Worm (Caenorhabditis elegans) whole organism, mixed stage, embryonic: Measurements from ENCODE around the gene F43G6.7.
A peak's percentile ranks its signal among the peaks of the same experiment; 100 is the strongest.

Experiments used
- M03D4.4 ChIP-seq: sonication (generic microtip); optimal IDR thresholded peaks from 2 replicates; lab custom pipeline; 2017; ENCODE audit warnings: mild to moderate bottlenecking, missing genetic modification characterization, missing compliant biosample characterization
- bed-3 ChIP-seq: fragments of 200-800 bp; sonication (Bioruptor generic); optimal IDR thresholded peaks from 3 replicates; lab custom pipeline; 2018; ENCODE audit warnings: mild to moderate bottlenecking, missing genetic modification characterization, moderate library complexity, missing compliant biosample characterization
- ceh-39 ChIP-seq: fragments of 150-350 bp; optimal IDR thresholded peaks from 2 replicates; lab custom pipeline; 2014; ENCODE audit warnings: missing biosample characterization, missing genetic modification characterization
- ceh-43 ChIP-seq: fragments of 200-800 bp; sonication (Bioruptor generic); optimal IDR thresholded peaks from 2 replicates; lab custom pipeline; 2018; ENCODE audit warnings: mild to moderate bottlenecking, missing genetic modification characterization, moderate library complexity, missing compliant biosample characterization
- ces-1 ChIP-seq: fragments of 150-350 bp; optimal IDR thresholded peaks from 2 replicates; lab custom pipeline; 2014; ENCODE audit warnings: missing biosample characterization, missing genetic modification reagents, missing genetic modification characterization
- cnd-1 ChIP-seq: fragments of 200-800 bp; sonication (Bioruptor generic); optimal IDR thresholded peaks from 2 replicates; lab custom pipeline; 2018; ENCODE audit warnings: mild to moderate bottlenecking, missing genetic modification characterization, missing compliant biosample characterization
- drap-1 ChIP-seq: fragments of 200-800 bp; sonication (Bioruptor generic); optimal IDR thresholded peaks from 3 replicates; lab custom pipeline; 2018; ENCODE audit warnings: mild to moderate bottlenecking, missing genetic modification characterization, missing compliant biosample characterization
- elt-1 ChIP-seq: sonication (generic microtip); optimal IDR thresholded peaks from 2 replicates; lab custom pipeline; 2017; ENCODE audit warnings: missing genetic modification characterization, mild to moderate bottlenecking, missing compliant biosample characterization, antibody characterized with exemption, moderate library complexity, borderline replicate concordance; ENCODE audit not compliant: insufficient read depth
- flh-1 ChIP-seq: fragments of 200-800 bp; sonication (Bioruptor generic); optimal IDR thresholded peaks from 2 replicates; lab custom pipeline; 2018; ENCODE audit warnings: mild to moderate bottlenecking, missing genetic modification characterization, moderate library complexity, missing compliant biosample characterization
- ham-2 ChIP-seq: fragments of 200-800 bp; sonication (Bioruptor generic); optimal IDR thresholded peaks from 2 replicates; lab custom pipeline; 2018; ENCODE audit warnings: mild to moderate bottlenecking, missing genetic modification characterization, missing compliant biosample characterization
- hlh-1 ChIP-seq: fragments of 150-350 bp; optimal IDR thresholded peaks from 2 replicates; lab custom pipeline; 2014; ENCODE audit warnings: missing biosample characterization, missing genetic modification reagents, missing genetic modification characterization
- lin-13 ChIP-seq: fragments of 150-350 bp; optimal IDR thresholded peaks from 2 replicates; lab custom pipeline; 2014; ENCODE audit warnings: missing biosample characterization, missing genetic modification characterization
- lin-32 ChIP-seq: fragments of 200-800 bp; sonication (Bioruptor generic); optimal IDR thresholded peaks from 2 replicates; lab custom pipeline; 2018; ENCODE audit warnings: mild to moderate bottlenecking, missing genetic modification characterization, missing compliant biosample characterization
- lsy-2 ChIP-seq: fragments of 150-350 bp; optimal IDR thresholded peaks from 2 replicates; lab custom pipeline; 2014; ENCODE audit warnings: missing biosample characterization, missing genetic modification characterization
- mab-5 ChIP-seq: fragments of 150-350 bp; optimal IDR thresholded peaks from 2 replicates; lab custom pipeline; 2014; ENCODE audit warnings: missing biosample characterization, missing genetic modification characterization
- mep-1 ChIP-seq: fragments of 150-350 bp; optimal IDR thresholded peaks from 2 replicates; lab custom pipeline; 2017; ENCODE audit warnings: missing biosample characterization, missing genetic modification reagents, missing genetic modification characterization, inconsistent platforms
- nhr-12 ChIP-seq: fragments of 150-350 bp; optimal IDR thresholded peaks from 2 replicates; lab custom pipeline; 2014; ENCODE audit warnings: missing biosample characterization, missing genetic modification characterization
- nhr-2 ChIP-seq: fragments of 150-350 bp; optimal IDR thresholded peaks from 2 replicates; lab custom pipeline; 2014; ENCODE audit warnings: missing biosample characterization, missing genetic modification characterization
- nhr-237 ChIP-seq: fragments of 150-350 bp; optimal IDR thresholded peaks from 2 replicates; lab custom pipeline; 2014; ENCODE audit warnings: missing biosample characterization, missing genetic modification characterization
- nhr-76 ChIP-seq: sonication (generic microtip); optimal IDR thresholded peaks from 2 replicates; lab custom pipeline; 2017; ENCODE audit warnings: missing biosample characterization, missing genetic modification characterization
- pha-4 ChIP-seq: fragments of 150-350 bp; optimal IDR thresholded peaks from 2 replicates; lab custom pipeline; 2018; ENCODE audit warnings: missing biosample characterization, missing genetic modification reagents, missing genetic modification characterization
- sem-2 ChIP-seq: fragments of 200-800 bp; sonication (Bioruptor generic); optimal IDR thresholded peaks from 2 replicates; lab custom pipeline; 2018; ENCODE audit warnings: mild to moderate bottlenecking, missing genetic modification characterization, missing compliant biosample characterization
- sptf-1 ChIP-seq: sonication (generic microtip); optimal IDR thresholded peaks from 2 replicates; lab custom pipeline; 2017; ENCODE audit warnings: mild to moderate bottlenecking, missing genetic modification characterization, moderate library complexity, missing compliant biosample characterization
- tbx-8 ChIP-seq: fragments of 200-800 bp; sonication (Bioruptor generic); optimal IDR thresholded peaks from 2 replicates; lab custom pipeline; 2018; ENCODE audit warnings: mild to moderate bottlenecking, missing genetic modification characterization, moderate library complexity, missing compliant biosample characterization
- unc-120 ChIP-seq: sonication (generic microtip); optimal IDR thresholded peaks from 2 replicates; lab custom pipeline; 2017; ENCODE audit warnings: missing genetic modification characterization, missing compliant biosample characterization; ENCODE audit not compliant: poor library complexity, severe bottlenecking
- unc-39 ChIP-seq: fragments of 150-350 bp; optimal IDR thresholded peaks from 2 replicates; lab custom pipeline; 2014; ENCODE audit warnings: missing biosample characterization, missing genetic modification characterization
- unc-62 ChIP-seq: fragments of 150-350 bp; optimal IDR thresholded peaks from 2 replicates; lab custom pipeline; 2014; ENCODE audit warnings: missing biosample characterization, missing genetic modification reagents, missing genetic modification characterization
- zip-8 ChIP-seq: fragments of 150-350 bp; optimal IDR thresholded peaks from 2 replicates; lab custom pipeline; 2014; ENCODE audit warnings: missing biosample characterization, missing genetic modification characterization
- ztf-11 ChIP-seq: fragments of 150-350 bp; optimal IDR thresholded peaks from 2 replicates; lab custom pipeline; 2014; ENCODE audit warnings: missing biosample characterization, missing genetic modification characterization

Gene F43G6.7

ce11 chrII:11777893-11778480 is 32.6 kb upstream of the F43G6.7 start, which contains the start of the genes patr-1 and dna-2:
Gene patr-1, minus strand, starts transcription at chrII:11777943.
Gene dna-2, plus strand, starts transcription at chrII:11778430.
- TF ChIP-seq lsy-2 (peak; percentile 77), ceh-39 (tag; lab: Kevin White, UChicago) (peak; percentile 36), mep-1 (peak; percentile 77), nhr-2 (tag; lab: Kevin White, UChicago) (no peak), tbx-8 (no peak), nhr-237 (tag; lab: Kevin White, UChicago) (peak; percentile 62), bed-3 (GFP tag; lab: Kevin White, UChicago) (no peak), lin-32 (no peak), pha-4 (tag; lab: Kevin White, UChicago) (peak; percentile 11), sptf-1 (tag; lab: Kevin White, UChicago) (no peak)

- no peak for TF ChIP-seq zip-8 (tag; lab: Kevin White, UChicago)
- TF ChIP-seq lsy-2, result peak; percentile 86
Observed at ce11 chrII:11782493-11782892, 28.1 kb upstream of the F43G6.7 start, which contains the start of gene F43G6.16. Gene F43G6.16, minus strand, starts transcription at chrII:11782633.

ce11 chrII:11788025-11788424 is 22.6 kb upstream of the F43G6.7 start:
- TF ChIP-seq ham-2 (GFP tag; lab: Kevin White, UChicago) (no peak), unc-39 (tag; lab: Kevin White, UChicago) (no peak), mep-1 (no peak), elt-1 (tag; lab: Kevin White, UChicago) (no peak), zip-8 (tag; lab: Kevin White, UChicago) (no peak), lin-13 (tag; lab: Kevin White, UChicago) (no peak), sem-2 (no peak), lin-32 (no peak), flh-1 (GFP tag; lab: Kevin White, UChicago) (no peak), nhr-12 (tag; lab: Kevin White, UChicago) (no peak), bed-3 (GFP tag; lab: Kevin White, UChicago) (no peak), drap-1 (GFP tag; lab: Kevin White, UChicago) (no peak), ceh-43 (GFP tag; lab: Kevin White, UChicago) (no peak), nhr-76 (tag; lab: Kevin White, UChicago) (no peak), hlh-1 (no peak), nhr-2 (tag; lab: Kevin White, UChicago) (no peak), ces-1 (GFP tag; lab: Kevin White, UChicago) (no peak), nhr-237 (tag; lab: Kevin White, UChicago) (no peak), pha-4 (tag; lab: Kevin White, UChicago) (no peak), mab-5 (no peak)

- TF ChIP-seq bed-3 (GFP tag; lab: Kevin White, UChicago) (no peak), pha-4 (tag; lab: Kevin White, UChicago) (no peak), mep-1 (no peak)
Observed at ce11 chrII:11790458-11790857, 20.1 kb upstream of the F43G6.7 start, which contains the start of gene F43G6.4. Gene F43G6.4, plus strand, starts transcription at chrII:11790758.

ce11 chrII:11794392-11794791 is 16.2 kb upstream of the F43G6.7 start:
- TF ChIP-seq tbx-8, result no peak
- peak; percentile 1 for TF ChIP-seq nhr-2 (tag; lab: Kevin White, UChicago)
- peak; percentile 56 for TF ChIP-seq cnd-1 (tag; lab: Kevin White, UChicago)
- TF ChIP-seq hlh-1, result peak; percentile 37
- peak; percentile 26 for TF ChIP-seq unc-62 (GFP tag; lab: Kevin White, UChicago)

ce11 chrII:11797194-11797593 is 13.4 kb upstream of the F43G6.7 start:
- TF ChIP-seq M03D4.4 (tag; lab: Kevin White, UChicago) (no peak), lin-13 (tag; lab: Kevin White, UChicago) (no peak), ztf-11 (tag; lab: Kevin White, UChicago) (no peak), mep-1 (no peak), lin-32 (no peak), bed-3 (GFP tag; lab: Kevin White, UChicago) (no peak), hlh-1 (no peak), unc-120 (no peak)
